Fruit fly (Drosophila melanogaster): Measurements from ENCODE around the gene CG15892.

Gene CG15892

DNA sequence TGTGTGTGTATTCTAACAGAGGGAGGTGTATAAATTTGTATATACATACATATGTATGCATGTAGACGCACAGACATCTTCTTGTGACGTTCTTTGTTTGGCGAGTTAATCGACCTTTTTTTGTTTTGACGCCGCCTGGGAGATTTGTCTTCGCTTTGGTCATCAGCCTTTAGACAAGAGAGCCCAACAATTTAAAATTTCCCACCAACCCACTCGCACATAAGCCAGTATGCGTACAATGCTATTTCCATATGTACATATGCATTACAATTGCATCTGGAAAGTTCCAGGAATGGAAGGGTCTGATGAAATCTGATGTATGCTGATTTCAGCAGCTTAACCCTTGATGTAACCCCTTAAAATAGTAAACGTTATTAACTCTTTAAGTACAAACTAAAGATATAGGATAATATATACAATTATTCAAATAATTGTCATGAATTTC, 14.5 kb downstream of the CG15892 start, which contains the start of gene Ubi-p5E:
Gene Ubi-p5E (minus strand): TSS at position 19 of the 445 bp plus-strand sequence.
- no peak for TF ChIP-seq Sin3A (optimal IDR thresholded peaks at IDR 0.05)
- no peak for TF ChIP-seq h (optimal IDR thresholded peaks at IDR 0.05)
- no peak for TF ChIP-seq insv (optimal IDR thresholded peaks at IDR 0.05)

DNA sequence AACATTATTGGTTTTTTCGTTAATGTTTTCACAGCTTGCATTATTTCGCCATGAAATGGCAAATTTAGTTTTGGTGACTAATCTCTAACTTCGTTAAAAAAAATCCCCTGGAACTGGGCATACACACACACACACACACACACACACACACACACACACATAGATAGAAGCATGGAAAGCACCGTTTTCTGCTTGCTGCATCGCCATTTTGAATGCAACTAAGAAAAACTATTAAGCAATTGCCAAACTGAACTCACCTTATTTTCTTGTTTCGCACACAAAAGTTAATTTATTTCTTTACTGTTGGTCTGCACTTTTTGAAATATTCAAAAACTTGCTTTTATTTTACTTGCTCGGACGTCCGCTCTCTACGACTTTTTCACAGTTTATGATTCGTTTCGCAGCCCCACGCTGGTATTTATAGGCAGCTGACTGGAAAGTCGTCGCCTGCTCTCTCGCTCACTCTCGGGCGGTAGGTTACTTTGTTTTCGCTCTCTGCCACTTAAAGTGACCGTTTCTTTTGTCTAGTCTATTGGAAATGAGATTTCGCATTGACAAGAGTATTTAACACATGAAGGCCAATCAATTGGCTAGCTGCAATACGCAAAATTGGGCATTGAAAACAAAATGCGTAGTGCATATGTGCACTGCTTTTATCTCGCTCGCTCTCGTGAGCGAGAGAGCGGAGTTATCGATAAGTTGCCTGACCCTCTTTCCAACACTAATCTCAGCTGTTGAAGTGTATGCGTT, 15.1 kb downstream of the CG15892 start:
- no peak for TF ChIP-seq h (optimal IDR thresholded peaks at IDR 0.05)
- TF ChIP-seq Myc (optimal IDR thresholded peaks at IDR 0.05): no peak
- TF ChIP-seq ttk (optimal IDR thresholded peaks at IDR 0.05): no peak
- TF ChIP-seq Sin3A (optimal IDR thresholded peaks at IDR 0.05): no peak
- TF ChIP-seq insv (optimal IDR thresholded peaks at IDR 0.05): no peak
- no peak for TF ChIP-seq psq (optimal IDR thresholded peaks at IDR 0.05)

dm6 chrX:6276590-6276989, 17.6 kb downstream of the CG15892 start, which contains the start of gene CG3566:
Gene CG3566, minus strand, starts transcription at chrX:6276724.
- TF ChIP-seq h (optimal IDR thresholded peaks at IDR 0.05): no peak
- no peak for TF ChIP-seq psq (optimal IDR thresholded peaks at IDR 0.05)
- TF ChIP-seq Sin3A (optimal IDR thresholded peaks at IDR 0.05): no peak
- TF ChIP-seq Myc (optimal IDR thresholded peaks at IDR 0.05): no peak
- TF ChIP-seq insv (optimal IDR thresholded peaks at IDR 0.05): no peak
- TF ChIP-seq ttk (optimal IDR thresholded peaks at IDR 0.05): no peak

DNA sequence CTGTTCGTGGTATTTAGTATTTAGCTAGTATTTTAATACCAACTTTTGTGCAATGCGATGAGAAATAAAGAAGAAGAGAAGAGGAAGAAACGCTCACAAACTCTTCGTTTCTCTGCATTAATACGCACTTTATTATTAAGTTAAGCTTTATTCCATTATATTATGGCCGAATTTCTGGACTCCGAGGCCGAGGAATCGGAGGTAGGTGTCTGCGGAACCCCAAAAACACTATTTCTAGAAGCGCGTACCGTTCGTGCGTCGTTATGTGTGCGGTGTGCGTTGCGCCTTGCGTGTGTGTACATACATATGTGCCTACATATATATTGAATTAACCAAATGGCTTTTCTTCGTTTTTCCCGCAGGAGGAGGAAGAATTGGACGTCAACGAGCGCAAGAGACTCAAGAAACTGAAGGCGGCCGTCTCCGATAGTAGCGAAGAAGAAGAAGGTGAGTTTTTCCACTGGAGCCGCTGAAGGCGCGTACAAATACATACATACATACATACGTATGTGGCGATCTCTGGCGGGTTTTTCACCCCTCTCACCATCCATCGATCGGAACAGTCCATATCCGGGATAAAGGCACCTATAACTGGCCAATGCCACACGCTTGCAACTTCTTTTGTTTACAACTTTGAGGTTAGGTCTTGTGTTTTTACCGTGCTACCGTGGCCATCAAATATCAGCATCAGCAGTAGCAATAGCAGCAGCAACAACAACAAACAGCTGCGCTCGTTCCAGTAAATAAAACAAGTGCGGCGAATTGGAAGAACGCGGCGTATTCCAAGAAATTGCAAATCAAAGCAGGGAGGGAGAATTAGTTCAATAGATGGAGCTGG, 26.2 kb downstream of the CG15892 start, which contains the start of gene Spt6:
Gene Spt6 (plus strand): TSS at position 53 of the 838 bp plus-strand sequence.
- TF ChIP-seq ttk (optimal IDR thresholded peaks at IDR 0.05) (no peak), h (optimal IDR thresholded peaks at IDR 0.05) (no peak), Sin3A (optimal IDR thresholded peaks at IDR 0.05) (no peak), psq (optimal IDR thresholded peaks at IDR 0.05) (no peak), insv (optimal IDR thresholded peaks at IDR 0.05) (no peak), Myc (optimal IDR thresholded peaks at IDR 0.05) (no peak)

- TF ChIP-seq Myc (optimal IDR thresholded peaks at IDR 0.05): no peak
Observed at dm6 chrX:6267187-6267711, 26.9 kb downstream of the CG15892 start, which contains the start of gene schlank. Gene schlank, minus strand, starts transcription at chrX:6267228.

- TF ChIP-seq insv (optimal IDR thresholded peaks at IDR 0.05) (no peak), psq (optimal IDR thresholded peaks at IDR 0.05) (no peak), h (optimal IDR thresholded peaks at IDR 0.05) (no peak), ttk (optimal IDR thresholded peaks at IDR 0.05) (peak; percentile 51), Sin3A (optimal IDR thresholded peaks at IDR 0.05) (no peak), Myc (optimal IDR thresholded peaks at IDR 0.05) (no peak)
Observed at dm6 chrX:6266092-6266491, 28.1 kb downstream of the CG15892 start.

DNA sequence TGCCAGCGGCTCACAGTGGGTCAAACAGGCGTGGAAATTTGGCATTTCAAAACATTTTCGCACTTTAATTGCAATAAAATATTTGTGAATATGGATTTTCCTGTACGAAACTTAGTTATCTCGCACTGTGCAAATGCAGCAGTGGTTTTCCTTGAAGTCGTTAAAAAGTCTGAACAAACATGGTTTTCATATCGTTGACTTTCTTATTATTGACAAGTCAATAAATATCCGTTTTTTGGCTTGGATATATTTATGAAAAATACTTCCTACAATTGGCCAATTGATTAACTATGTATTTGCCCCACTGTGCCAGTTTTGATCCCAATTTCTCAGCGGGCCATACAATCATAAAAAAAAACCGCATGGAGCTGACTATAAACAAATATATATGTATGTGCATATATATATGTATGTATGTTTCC, 28.7 kb downstream of the CG15892 start:
- no peak for TF ChIP-seq Myc (optimal IDR thresholded peaks at IDR 0.05)
- no peak for TF ChIP-seq insv (optimal IDR thresholded peaks at IDR 0.05)
- TF ChIP-seq h (optimal IDR thresholded peaks at IDR 0.05): no peak
- TF ChIP-seq psq (optimal IDR thresholded peaks at IDR 0.05): no peak
- no peak for TF ChIP-seq Sin3A (optimal IDR thresholded peaks at IDR 0.05)
- no peak for TF ChIP-seq ttk (optimal IDR thresholded peaks at IDR 0.05)

DNA sequence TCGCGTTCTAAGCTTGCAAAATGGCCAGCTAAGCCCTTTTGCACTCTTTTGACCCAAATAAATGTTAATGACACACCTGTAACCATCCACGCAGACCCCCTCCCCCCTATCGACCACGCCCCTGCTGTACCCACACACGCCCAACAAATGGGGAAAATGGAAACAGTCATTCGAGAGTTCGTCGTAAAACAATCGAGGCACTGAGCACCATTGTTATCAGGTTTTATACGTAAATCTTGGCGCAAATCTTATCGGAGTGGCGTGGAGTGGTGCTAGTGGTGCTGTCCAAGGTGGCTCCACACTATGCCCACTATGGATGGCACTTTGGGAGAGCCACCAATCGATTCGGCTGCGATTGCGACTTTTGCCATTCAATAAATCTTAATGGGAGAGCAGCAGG, 29.7 kb downstream of the CG15892 start:
- no peak for TF ChIP-seq insv (optimal IDR thresholded peaks at IDR 0.05)
- no peak for TF ChIP-seq psq (optimal IDR thresholded peaks at IDR 0.05)
- TF ChIP-seq ttk (optimal IDR thresholded peaks at IDR 0.05): no peak
- no peak for TF ChIP-seq h (optimal IDR thresholded peaks at IDR 0.05)
- no peak for TF ChIP-seq Myc (optimal IDR thresholded peaks at IDR 0.05)
- no peak for TF ChIP-seq Sin3A (optimal IDR thresholded peaks at IDR 0.05)

- no peak for TF ChIP-seq insv (optimal IDR thresholded peaks at IDR 0.05)
Observed at dm6 chrX:6263614-6264130, 30.5 kb downstream of the CG15892 start.

dm6 chrX:6260900-6261299, 33.2 kb downstream of the CG15892 start, which contains the start of gene Josd:
Gene Josd, plus strand, starts transcription at chrX:6261169.
- TF ChIP-seq psq (optimal IDR thresholded peaks at IDR 0.05): no peak
- TF ChIP-seq Sin3A (optimal IDR thresholded peaks at IDR 0.05): no peak
- no peak for TF ChIP-seq Myc (optimal IDR thresholded peaks at IDR 0.05)
- no peak for TF ChIP-seq insv (optimal IDR thresholded peaks at IDR 0.05)
- TF ChIP-seq h (optimal IDR thresholded peaks at IDR 0.05): no peak
- no peak for TF ChIP-seq ttk (optimal IDR thresholded peaks at IDR 0.05)

DNA sequence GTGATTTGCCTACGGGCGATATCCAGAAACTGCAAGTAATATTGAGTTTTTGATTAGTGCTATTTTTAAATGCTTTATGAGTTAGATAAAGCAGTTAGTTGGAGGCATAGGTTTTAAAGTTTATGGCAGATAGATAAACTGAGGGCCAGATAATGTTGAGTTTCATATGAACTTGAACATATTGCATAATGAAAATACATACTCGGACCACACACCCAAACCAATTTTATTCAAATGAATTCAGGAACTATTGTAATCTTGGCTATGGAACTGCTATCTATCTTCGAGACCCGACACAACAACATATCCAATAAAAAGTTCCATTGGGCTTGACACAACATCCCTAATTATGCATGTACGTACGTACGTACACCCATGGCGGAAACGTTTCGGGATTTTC, 34.4 kb downstream of the CG15892 start:
- no peak for TF ChIP-seq ttk (optimal IDR thresholded peaks at IDR 0.05)

dm6 chrX:6255414-6255915, 38.7 kb downstream of the CG15892 start, which contains the start of the genes Rbcn-3A and Spx:
Gene Rbcn-3A, minus strand, starts transcription at chrX:6255487.
Gene Spx, plus strand, starts transcription at chrX:6255822.
- TF ChIP-seq psq (optimal IDR thresholded peaks at IDR 0.05) (no peak), Myc (optimal IDR thresholded peaks at IDR 0.05) (no peak), Sin3A (optimal IDR thresholded peaks at IDR 0.05) (no peak), insv (optimal IDR thresholded peaks at IDR 0.05) (no peak), ttk (optimal IDR thresholded peaks at IDR 0.05) (no peak), h (optimal IDR thresholded peaks at IDR 0.05) (no peak)
